Fruit fly (Drosophila melanogaster) whole organism, embryonic: Measurements from ENCODE around the gene Tomosyn.

ENCODE experiments used
- Abd-B ChIP-seq: fragments of 200-800 bp; sonication (Bioruptor generic); optimal IDR thresholded peaks from 2 replicates; lab custom pipeline; 2018; ENCODE audit warnings: missing biosample characterization, mild to moderate bottlenecking, missing genetic modification characterization, moderate library complexity
- Atf3 ChIP-seq: fragments of 200-800 bp; sonication (Bioruptor generic); optimal IDR thresholded peaks from 3 replicates; lab custom pipeline; 2016; ENCODE audit warnings: missing biosample characterization, missing genetic modification characterization
- Blimp-1 ChIP-seq: fragments of 200-800 bp; sonication (Bioruptor generic); optimal IDR thresholded peaks from 3 replicates; lab custom pipeline; 2018; ENCODE audit warnings: missing biosample characterization, missing genetic modification characterization, mild to moderate bottlenecking, moderate library complexity, missing genetic modification reagents
- CG10654 ChIP-seq: fragments of 200-800 bp; sonication (Bioruptor generic); optimal IDR thresholded peaks from 2 replicates; lab custom pipeline; 2016; ENCODE audit warnings: missing biosample characterization, missing genetic modification characterization
- CG15073 ChIP-seq: fragments of 200-800 bp; sonication (Bioruptor generic); optimal IDR thresholded peaks from 2 replicates; lab custom pipeline; 2016; ENCODE audit warnings: missing biosample characterization, missing genetic modification characterization
- CG1647 ChIP-seq: fragments of 200-800 bp; sonication (Bioruptor generic); optimal IDR thresholded peaks from 3 replicates; lab custom pipeline; 2016; ENCODE audit warnings: missing biosample characterization, missing genetic modification characterization
- CG16779 ChIP-seq: fragments of 200-800 bp; sonication (Bioruptor generic); IDR thresholded peaks from 2 replicates; pipeline ENCODE4 v1.3.6; 2022; ENCODE audit warnings: missing biosample characterization, missing genetic modification characterization
- CG2129 ChIP-seq: fragments of 200-800 bp; sonication (Bioruptor generic); IDR thresholded peaks from 2 replicates; pipeline ENCODE4 v1.3.6; 2022; ENCODE audit warnings: missing biosample characterization, missing genetic modification characterization; ENCODE audit not compliant: partially characterized antibody
- CG2202 ChIP-seq: fragments of 200-800 bp; sonication (Bioruptor generic); optimal IDR thresholded peaks from 2 replicates; lab custom pipeline; 2018; ENCODE audit warnings: missing biosample characterization, mild to moderate bottlenecking, missing genetic modification characterization
- CG30403 ChIP-seq: fragments of 200-800 bp; sonication (Bioruptor generic); optimal IDR thresholded peaks from 3 replicates; lab custom pipeline; 2016; ENCODE audit warnings: missing biosample characterization, missing genetic modification characterization
- CG32772 ChIP-seq: fragments of 200-800 bp; sonication (Bioruptor generic); IDR thresholded peaks from 2 replicates; pipeline ENCODE4 v1.3.6; 2022; ENCODE audit warnings: missing biosample characterization, missing genetic modification characterization
- CG33213 ChIP-seq: fragments of 200-800 bp; sonication (Bioruptor generic); optimal IDR thresholded peaks from 3 replicates; lab custom pipeline; 2016; ENCODE audit warnings: missing biosample characterization, missing genetic modification characterization
- CG3726 ChIP-seq: fragments of 200-800 bp; sonication (Bioruptor generic); IDR thresholded peaks from 3 replicates; pipeline ENCODE4, ENCODE4 v1.3.6; 2022; ENCODE audit warnings: missing biosample characterization, missing genetic modification characterization
- CG4617 ChIP-seq: fragments of 200-800 bp; sonication (Bioruptor generic); optimal IDR thresholded peaks from 3 replicates; lab custom pipeline; 2016; ENCODE audit warnings: missing biosample characterization, missing genetic modification characterization, borderline replicate concordance
- CG4707 ChIP-seq: fragments of 200-800 bp; sonication (Bioruptor generic); optimal IDR thresholded peaks from 2 replicates; lab custom pipeline; 2018; ENCODE audit warnings: missing biosample characterization, mild to moderate bottlenecking, missing genetic modification characterization, moderate library complexity
- CG4820 ChIP-seq: fragments of 200-800 bp; sonication (Bioruptor generic); optimal IDR thresholded peaks from 3 replicates; lab custom pipeline; 2016; ENCODE audit warnings: missing biosample characterization, missing genetic modification characterization
- CG4854 ChIP-seq: fragments of 200-800 bp; sonication (Bioruptor generic); optimal IDR thresholded peaks from 2 replicates; lab custom pipeline; 2016; ENCODE audit warnings: missing biosample characterization, missing genetic modification characterization, inconsistent platforms
- CG6654 ChIP-seq: fragments of 200-800 bp; sonication (Bioruptor generic); optimal IDR thresholded peaks from 2 replicates; lab custom pipeline; 2017; ENCODE audit warnings: missing biosample characterization, mild to moderate bottlenecking, missing genetic modification characterization
- CG6765 ChIP-seq: fragments of 200-800 bp; sonication (Bioruptor generic); optimal IDR thresholded peaks from 3 replicates; lab custom pipeline; 2017; ENCODE audit warnings: missing biosample characterization, mild to moderate bottlenecking, missing genetic modification characterization
- CG7839 ChIP-seq: fragments of 200-800 bp; sonication (Bioruptor generic); optimal IDR thresholded peaks from 3 replicates; lab custom pipeline; 2018; ENCODE audit warnings: missing biosample characterization, mild to moderate bottlenecking, missing genetic modification characterization, moderate library complexity
- CG8478 ChIP-seq: fragments of >200 bp; optimal IDR thresholded peaks from 2 replicates; lab custom pipeline; 2018
- D19B ChIP-seq: fragments of 200-800 bp; sonication (Bioruptor generic); optimal IDR thresholded peaks from 2 replicates; lab custom pipeline; 2017; ENCODE audit warnings: missing biosample characterization, mild to moderate bottlenecking, missing genetic modification characterization
- Dip3 ChIP-seq: fragments of 200-800 bp; sonication (Bioruptor generic); optimal IDR thresholded peaks from 3 replicates; lab custom pipeline; 2016; ENCODE audit warnings: missing biosample characterization, missing genetic modification characterization
- Dll ChIP-seq: fragments of 200-800 bp; sonication (Bioruptor generic); IDR thresholded peaks from 4 replicates; pipeline ENCODE4 v1.3.6; 2022; ENCODE audit warnings: missing biosample characterization, missing genetic modification characterization; ENCODE audit not compliant: partially characterized antibody
- Dp ChIP-seq: fragments of 200-800 bp; sonication (Bioruptor generic); optimal IDR thresholded peaks from 2 replicates; lab custom pipeline; 2018; ENCODE audit warnings: missing biosample characterization, mild to moderate bottlenecking, missing genetic modification characterization, moderate library complexity
- E2f2 ChIP-seq: fragments of 200-800 bp; sonication (Bioruptor generic); IDR thresholded peaks from 2 replicates; pipeline ENCODE4 v1.3.6; 2022; ENCODE audit warnings: missing biosample characterization, missing genetic modification characterization
- ERR ChIP-seq: fragments of 200-800 bp; sonication (Bioruptor generic); optimal IDR thresholded peaks from 2 replicates; lab custom pipeline; 2016; ENCODE audit warnings: missing biosample characterization, missing genetic modification characterization
- Hand ChIP-seq: fragments of 200-800 bp; sonication (Bioruptor generic); optimal IDR thresholded peaks from 2 replicates; lab custom pipeline; 2017; ENCODE audit warnings: mild to moderate bottlenecking, missing biosample characterization, missing genetic modification reagents, missing genetic modification characterization
- HmgZ ChIP-seq: fragments of 200-800 bp; sonication (Bioruptor generic); optimal IDR thresholded peaks from 2 replicates; lab custom pipeline; 2018; ENCODE audit warnings: missing biosample characterization, mild to moderate bottlenecking, missing genetic modification characterization
- Hmr ChIP-seq: fragments of 200-800 bp; sonication (Bioruptor generic); optimal IDR thresholded peaks from 3 replicates; lab custom pipeline; 2017; ENCODE audit warnings: mild to moderate bottlenecking, missing biosample characterization, missing genetic modification reagents, missing genetic modification characterization
- Hr39 ChIP-seq: fragments of >200 bp; optimal IDR thresholded peaks from 2 replicates; lab custom pipeline; 2017
- Jarid2 ChIP-seq: fragments of 200-800 bp; sonication (Bioruptor generic); optimal IDR thresholded peaks from 3 replicates; lab custom pipeline; 2017; ENCODE audit warnings: mild to moderate bottlenecking, missing biosample characterization, missing genetic modification reagents, missing genetic modification characterization
- Mrtf ChIP-seq: fragments of 200-800 bp; sonication (Bioruptor generic); IDR thresholded peaks from 3 replicates; pipeline ENCODE4 v1.3.6; 2022; ENCODE audit warnings: missing biosample characterization, missing genetic modification characterization
- Neu2 ChIP-seq: fragments of 200-800 bp; sonication (Bioruptor generic); optimal IDR thresholded peaks from 3 replicates; lab custom pipeline; 2016; ENCODE audit warnings: missing biosample characterization, missing genetic modification characterization, borderline replicate concordance
- Stat92E ChIP-seq, 3 experiments: fragments of >200 bp in 2 of 3; fragments of 200-800 bp in 1 of 3; sonication (Bioruptor generic) in 1 of 3; optimal IDR thresholded peaks; 2 replicates each; lab custom pipeline; 2017 to 2019; ENCODE audit warnings: missing biosample characterization in 3 of 3, missing genetic modification characterization in 3 of 3, mild to moderate bottlenecking in 1 of 3, moderate library complexity in 1 of 3
- Tbp ChIP-seq: fragments of >200 bp; optimal IDR thresholded peaks from 2 replicates; lab custom pipeline; 2018; ENCODE audit warnings: missing biosample characterization, missing genetic modification characterization
- bsh ChIP-seq, 2 experiments: fragments of 200-800 bp; sonication (Bioruptor generic); optimal IDR thresholded peaks; 2 replicates each; lab custom pipeline; 2017 to 2018; ENCODE audit warnings: mild to moderate bottlenecking in 2 of 2, missing biosample characterization in 2 of 2, missing genetic modification characterization in 2 of 2, moderate library complexity in 1 of 2
- chn ChIP-seq: fragments of 200-800 bp; sonication (Bioruptor generic); optimal IDR thresholded peaks from 2 replicates; lab custom pipeline; 2016; ENCODE audit warnings: missing biosample characterization, missing genetic modification characterization
- dysf ChIP-seq: fragments of 200-800 bp; sonication (Bioruptor generic); IDR thresholded peaks from 3 replicates; pipeline ENCODE4 v1.3.6; 2022; ENCODE audit warnings: missing biosample characterization, missing genetic modification characterization
- fd102C ChIP-seq: fragments of 200-800 bp; sonication (Bioruptor generic); optimal IDR thresholded peaks from 2 replicates; lab custom pipeline; 2018; ENCODE audit warnings: missing biosample characterization, mild to moderate bottlenecking, missing genetic modification characterization, moderate library complexity
- fd96Cb ChIP-seq: fragments of 200-800 bp; sonication (Bioruptor generic); optimal IDR thresholded peaks from 2 replicates; lab custom pipeline; 2018; ENCODE audit warnings: missing biosample characterization, mild to moderate bottlenecking, missing genetic modification characterization, moderate library complexity
- kay ChIP-seq: fragments of 200-800 bp; sonication (Bioruptor generic); optimal IDR thresholded peaks from 2 replicates; lab custom pipeline; 2016; ENCODE audit warnings: missing biosample characterization, missing genetic modification characterization
- knrl ChIP-seq: fragments of 200-800 bp; sonication (Bioruptor generic); IDR thresholded peaks from 3 replicates; pipeline ENCODE4 v1.3.6; 2022; ENCODE audit warnings: missing biosample characterization, missing genetic modification characterization; ENCODE audit not compliant: partially characterized antibody
- nerfin-1 ChIP-seq: fragments of 200-800 bp; sonication (Bioruptor generic); optimal IDR thresholded peaks from 3 replicates; lab custom pipeline; 2019; ENCODE audit warnings: missing biosample characterization, mild to moderate bottlenecking, missing genetic modification characterization, moderate library complexity
- org-1 ChIP-seq: fragments of 200-800 bp; sonication (Bioruptor generic); optimal IDR thresholded peaks from 2 replicates; lab custom pipeline; 2017; ENCODE audit warnings: missing biosample characterization, missing genetic modification characterization
- sob ChIP-seq: fragments of 200-800 bp; sonication (Bioruptor generic); IDR thresholded peaks from 2 replicates; pipeline ENCODE4 v1.3.6; 2022; ENCODE audit warnings: missing biosample characterization, missing genetic modification characterization
- tap ChIP-seq: fragments of 200-800 bp; optimal IDR thresholded peaks from 3 replicates; lab custom pipeline; 2019; ENCODE audit warnings: missing biosample characterization, mild to moderate bottlenecking, missing genetic modification characterization, moderate library complexity
- tgo ChIP-seq: fragments of 200-800 bp; sonication (Bioruptor generic); IDR thresholded peaks from 3 replicates; pipeline ENCODE4 v1.3.6; 2022; ENCODE audit warnings: missing biosample characterization, missing genetic modification characterization
- trh ChIP-seq: fragments of 200-800 bp; sonication (Bioruptor generic); optimal IDR thresholded peaks from 2 replicates; lab custom pipeline; 2016; ENCODE audit warnings: missing biosample characterization, missing genetic modification characterization
- ttk ChIP-seq: fragments of 200-800 bp; sonication (Bioruptor generic); IDR thresholded peaks from 2 replicates; pipeline ENCODE4 v2.1.2; 2022; ENCODE audit warnings: missing biosample characterization, missing genetic modification characterization
- wek ChIP-seq: fragments of 200-800 bp; sonication (Bioruptor generic); optimal IDR thresholded peaks from 3 replicates; lab custom pipeline; 2018; ENCODE audit warnings: missing biosample characterization, mild to moderate bottlenecking, missing genetic modification characterization, moderate library complexity

Tomosyn gene

DNA sequence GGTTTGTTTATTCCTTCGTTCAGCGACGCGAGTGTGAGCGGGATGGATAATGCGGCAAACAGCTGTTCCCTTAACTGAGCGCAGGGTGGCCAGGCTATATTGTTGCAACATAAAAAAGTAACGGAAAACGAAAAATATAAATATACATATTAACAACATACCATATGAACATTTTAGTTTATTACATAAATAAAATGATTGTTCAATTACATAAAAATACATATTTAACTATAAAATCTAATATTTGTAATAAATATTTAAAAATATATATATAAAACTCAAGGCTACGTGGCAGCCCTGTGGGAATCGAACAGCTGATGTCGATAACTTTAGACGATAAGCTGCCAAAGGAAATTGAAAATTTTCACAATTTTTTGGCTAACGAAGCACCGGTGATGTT, 1.8 kb upstream of the Tomosyn start, which contains the start of the genes Aven and CG2540 (continued):
- TF ChIP-seq org-1 (GFP tag; lab: Kevin White, UChicago): peak; percentile 63
- TF ChIP-seq CG8478: no peak
- peak; percentile 91 for TF ChIP-seq CG7839
- peak; percentile 83 for TF ChIP-seq CG30403 (GFP tag; lab: Kevin White, UChicago)
- TF ChIP-seq CG2202 (tag; lab: Kevin White, UChicago): peak; percentile 67
- peak; percentile 67 for TF ChIP-seq HmgZ (tag; lab: Kevin White, UChicago)
- TF ChIP-seq CG32772 (GFP tag; lab: Robert Waterston, UW): peak; percentile 69
- peak; percentile 3 for TF ChIP-seq kay (GFP tag; lab: Kevin White, UChicago)
- TF ChIP-seq nerfin-1 (tag; lab: Kevin White, UChicago): peak; percentile 89
- TF ChIP-seq CG2129: no peak
- TF ChIP-seq Dll (GFP tag; lab: Robert Waterston, UW): 0 out of 4 replicates have a peak, but pooled peaks have one; percentile 52
- TF ChIP-seq ERR (GFP tag; lab: Kevin White, UChicago): no peak
- peak; percentile 75 for TF ChIP-seq sob
- no peak for TF ChIP-seq Dip3 (GFP tag; lab: Kevin White, UChicago)
- no peak for TF ChIP-seq wek (GFP tag; lab: Kevin White, UChicago)
- TF ChIP-seq CG4707 (GFP tag; lab: Kevin White, UChicago): peak; percentile 33
- TF ChIP-seq E2f2 (GFP tag; lab: Robert Waterston, UW): peak; percentile 59
- TF ChIP-seq Abd-B (GFP tag; lab: Kevin White, UChicago): peak; percentile 72
- peak; percentile 48 for TF ChIP-seq CG6654
- peak; percentile 52 for TF ChIP-seq CG10654 (GFP tag; lab: Kevin White, UChicago)
- TF ChIP-seq trh (GFP tag; lab: Kevin White, UChicago): no peak
- no peak for TF ChIP-seq CG4854
- TF ChIP-seq CG1647 (GFP tag; lab: Kevin White, UChicago): no peak
- peak; percentile 77 for TF ChIP-seq dysf (GFP tag; lab: Robert Waterston, UW)
- TF ChIP-seq Mrtf (GFP tag; lab: Robert Waterston, UW): 0 out of 3 replicates have a peak, but pooled peaks have one; percentile 30
- TF ChIP-seq tgo (GFP tag; lab: Robert Waterston, UW): peak; percentile 60
- TF ChIP-seq chn (GFP tag; lab: Kevin White, UChicago): no peak
- peak; percentile 70 for TF ChIP-seq fd96Cb
- TF ChIP-seq Hmr (GFP tag; lab: Kevin White, UChicago): peak; percentile 87
- peak; percentile 81 for TF ChIP-seq Blimp-1 (GFP tag; lab: Kevin White, UChicago)
- TF ChIP-seq CG3726 (GFP tag; lab: Robert Waterston, UW): no peak
- peak in 1 of 3 experiments; percentile 34 for TF ChIP-seq Stat92E (GFP tag; optimal IDR thresholded peaks at IDR 0.05; lab: Kevin White, UChicago)
- no peak for TF ChIP-seq Neu2 (GFP tag; lab: Kevin White, UChicago)
- peak; percentile 77 for TF ChIP-seq CG6765 (GFP tag; lab: Kevin White, UChicago)
- TF ChIP-seq Dp (GFP tag; lab: Kevin White, UChicago): peak; percentile 4
- no peak for TF ChIP-seq Tbp (GFP tag; lab: Kevin White, UChicago)
- TF ChIP-seq Jarid2 (GFP tag; lab: Kevin White, UChicago): peak; percentile 4
- no peak for TF ChIP-seq knrl
- TF ChIP-seq CG4617 (GFP tag; lab: Kevin White, UChicago): peak; percentile 55
- TF ChIP-seq CG16779 (GFP tag; lab: Robert Waterston, UW): no peak
- no peak for TF ChIP-seq Hr39 (lab: Kevin White, UChicago)
- TF ChIP-seq Hand (GFP tag; lab: Kevin White, UChicago): peak; percentile 80
- peak; percentile 81 for TF ChIP-seq tap (tag; lab: Kevin White, UChicago)
- TF ChIP-seq D19B: peak; percentile 67
- no peak for TF ChIP-seq CG15073
- no peak for TF ChIP-seq Atf3
- peak; percentile 54 to 84 for TF ChIP-seq bsh (GFP tag; optimal IDR thresholded peaks at IDR 0.05; lab: Kevin White, UChicago)
- no peak for TF ChIP-seq CG33213 (GFP tag; lab: Kevin White, UChicago)
- peak; percentile 57 for TF ChIP-seq CG4820 (GFP tag; lab: Kevin White, UChicago)
- TF ChIP-seq ttk (GFP tag; lab: Robert Waterston, UW): peak; percentile 37; the same call in 1 of the 2 replicates
- TF ChIP-seq fd102C (GFP tag; lab: Kevin White, UChicago): no peak
